Fruit fly (Drosophila melanogaster) whole organism, embryonic: ENCODE results near the gene NdufA3.

Source experiments
- BEAF-32 ChIP-seq: fragments of 200-800 bp; sonication (Bioruptor generic); optimal IDR thresholded peaks from 3 replicates; lab custom pipeline; 2017; ENCODE audit warnings: missing biosample characterization, missing genetic modification characterization, mild to moderate bottlenecking, moderate library complexity, missing genetic modification reagents
- CG10543 ChIP-seq: fragments of 200-800 bp; sonication (Bioruptor generic); optimal IDR thresholded peaks from 3 replicates; lab custom pipeline; 2017; ENCODE audit warnings: missing biosample characterization, mild to moderate bottlenecking, missing genetic modification characterization, moderate library complexity
- CG10979 ChIP-seq: fragments of 200-800 bp; sonication (Bioruptor generic); optimal IDR thresholded peaks from 2 replicates; lab custom pipeline; 2018; ENCODE audit warnings: missing biosample characterization, mild to moderate bottlenecking, missing genetic modification characterization, moderate library complexity
- CG11085 ChIP-seq: fragments of 200-800 bp; sonication (Bioruptor generic); IDR thresholded peaks from 2 replicates; pipeline ENCODE4 v1.3.6; 2022; ENCODE audit warnings: missing biosample characterization, missing genetic modification characterization
- CG12104 ChIP-seq: fragments of 200-800 bp; sonication (Bioruptor generic); optimal IDR thresholded peaks from 3 replicates; lab custom pipeline; 2016; ENCODE audit warnings: missing biosample characterization, missing genetic modification characterization
- CG12942 ChIP-seq: fragments of 200-800 bp; sonication (Bioruptor generic); optimal IDR thresholded peaks from 3 replicates; lab custom pipeline; 2016; ENCODE audit warnings: missing biosample characterization, missing genetic modification characterization
- CG13775 ChIP-seq: fragments of 200-800 bp; sonication (Bioruptor generic); optimal IDR thresholded peaks from 3 replicates; lab custom pipeline; 2017; ENCODE audit warnings: missing biosample characterization, mild to moderate bottlenecking, missing genetic modification characterization
- CG14014 ChIP-seq: fragments of 200-800 bp; sonication (Bioruptor generic); IDR thresholded peaks from 2 replicates; pipeline ENCODE4 v1.3.6; 2022; ENCODE audit warnings: missing biosample characterization, missing genetic modification characterization
- CG1602 ChIP-seq: fragments of 200-800 bp; sonication (Bioruptor generic); optimal IDR thresholded peaks from 3 replicates; lab custom pipeline; 2016; ENCODE audit warnings: missing biosample characterization, missing genetic modification characterization
- CG16815 ChIP-seq: fragments of 200-800 bp; sonication (Bioruptor generic); optimal IDR thresholded peaks from 3 replicates; lab custom pipeline; 2017; ENCODE audit warnings: missing biosample characterization, mild to moderate bottlenecking, missing genetic modification characterization
- CG16863 ChIP-seq: fragments of 200-800 bp; sonication (Bioruptor generic); optimal IDR thresholded peaks from 3 replicates; lab custom pipeline; 2016; ENCODE audit warnings: missing biosample characterization, missing genetic modification characterization
- CG2116 ChIP-seq: fragments of 200-800 bp; sonication (Bioruptor generic); optimal IDR thresholded peaks from 3 replicates; lab custom pipeline; 2018; ENCODE audit warnings: missing biosample characterization, mild to moderate bottlenecking, missing genetic modification characterization
- CG2199 ChIP-seq: fragments of 200-800 bp; sonication (Bioruptor generic); IDR thresholded peaks from 3 replicates; pipeline ENCODE4 v1.3.6; 2022; ENCODE audit warnings: missing biosample characterization, missing genetic modification characterization
- CG30431 ChIP-seq: fragments of 200-800 bp; sonication (Bioruptor generic); optimal IDR thresholded peaks from 2 replicates; lab custom pipeline; 2017; ENCODE audit warnings: missing biosample characterization, missing genetic modification characterization
- CG5953 ChIP-seq: fragments of 200-800 bp; sonication (Bioruptor generic); IDR thresholded peaks from 2 replicates; pipeline ENCODE4 v1.3.6; 2022; ENCODE audit warnings: missing biosample characterization, missing genetic modification characterization
- CG6683 ChIP-seq: fragments of 200-800 bp; sonication (Bioruptor generic); optimal IDR thresholded peaks from 2 replicates; lab custom pipeline; 2017; ENCODE audit warnings: missing biosample characterization, mild to moderate bottlenecking, missing genetic modification characterization, missing genetic modification reagents
- CG6791 ChIP-seq: fragments of 200-800 bp; sonication (Bioruptor generic); IDR thresholded peaks from 3 replicates; pipeline ENCODE4 v1.3.6; 2022; ENCODE audit warnings: missing biosample characterization, missing genetic modification characterization; ENCODE audit not compliant: partially characterized antibody
- CG6813 ChIP-seq: fragments of 200-800 bp; sonication (Bioruptor generic); optimal IDR thresholded peaks from 2 replicates; lab custom pipeline; 2017; ENCODE audit warnings: missing biosample characterization, missing genetic modification characterization, mild to moderate bottlenecking, moderate library complexity, missing genetic modification reagents
- CG8359 ChIP-seq: fragments of 200-800 bp; sonication (Bioruptor generic); optimal IDR thresholded peaks from 2 replicates; lab custom pipeline; 2017; ENCODE audit warnings: missing biosample characterization, mild to moderate bottlenecking, missing genetic modification characterization, borderline replicate concordance
- CG9609 ChIP-seq: fragments of 200-800 bp; sonication (Bioruptor generic); optimal IDR thresholded peaks from 3 replicates; lab custom pipeline; 2016; ENCODE audit warnings: missing biosample characterization, missing genetic modification characterization
- Dip3 ChIP-seq: fragments of 200-800 bp; sonication (Bioruptor generic); optimal IDR thresholded peaks from 3 replicates; lab custom pipeline; 2016; ENCODE audit warnings: missing biosample characterization, missing genetic modification characterization
- Dp ChIP-seq: fragments of 200-800 bp; sonication (Bioruptor generic); optimal IDR thresholded peaks from 2 replicates; lab custom pipeline; 2018; ENCODE audit warnings: missing biosample characterization, mild to moderate bottlenecking, missing genetic modification characterization, moderate library complexity
- Drgx ChIP-seq: fragments of 200-800 bp; sonication (Bioruptor generic); IDR thresholded peaks from 2 replicates; pipeline ENCODE4 v1.3.6; 2022; ENCODE audit warnings: missing biosample characterization, missing genetic modification characterization
- E2f2 ChIP-seq: fragments of 200-800 bp; sonication (Bioruptor generic); IDR thresholded peaks from 2 replicates; pipeline ENCODE4 v1.3.6; 2022; ENCODE audit warnings: missing biosample characterization, missing genetic modification characterization
- ERR ChIP-seq: fragments of 200-800 bp; sonication (Bioruptor generic); optimal IDR thresholded peaks from 2 replicates; lab custom pipeline; 2016; ENCODE audit warnings: missing biosample characterization, missing genetic modification characterization
- Ets97D ChIP-seq: fragments of 200-800 bp; sonication (Bioruptor generic); optimal IDR thresholded peaks from 3 replicates; lab custom pipeline; 2016; ENCODE audit warnings: missing biosample characterization, missing genetic modification characterization
- Jarid2 ChIP-seq: fragments of 200-800 bp; sonication (Bioruptor generic); optimal IDR thresholded peaks from 3 replicates; lab custom pipeline; 2017; ENCODE audit warnings: mild to moderate bottlenecking, missing biosample characterization, missing genetic modification reagents, missing genetic modification characterization
- MESR4 ChIP-seq: fragments of 200-800 bp; sonication (Bioruptor generic); optimal IDR thresholded peaks from 2 replicates; lab custom pipeline; 2018; ENCODE audit warnings: missing biosample characterization, mild to moderate bottlenecking, missing genetic modification characterization, moderate library complexity
- MTF-1 ChIP-seq: fragments of 200-800 bp; sonication (Bioruptor generic); optimal IDR thresholded peaks from 2 replicates; lab custom pipeline; 2018; ENCODE audit warnings: missing biosample characterization, mild to moderate bottlenecking, missing genetic modification characterization, borderline replicate concordance
- NK7.1 ChIP-seq: fragments of 200-800 bp; sonication (Bioruptor generic); optimal IDR thresholded peaks from 3 replicates; lab custom pipeline; 2016; ENCODE audit warnings: missing biosample characterization, missing genetic modification characterization
- Opbp ChIP-seq: fragments of 200-800 bp; sonication (Bioruptor generic); IDR thresholded peaks from 3 replicates; pipeline ENCODE4 v1.3.6; 2022; ENCODE audit warnings: missing biosample characterization, missing genetic modification characterization; ENCODE audit not compliant: partially characterized antibody
- Ravus ChIP-seq: fragments of 200-800 bp; sonication (Bioruptor generic); IDR thresholded peaks from 2 replicates; pipeline ENCODE4 v1.3.6; 2022; ENCODE audit warnings: missing biosample characterization, missing genetic modification characterization
- Scr ChIP-seq: fragments of 200-800 bp; sonication (Bioruptor generic); IDR thresholded peaks from 2 replicates; pipeline ENCODE4 v1.3.6; 2022; ENCODE audit warnings: missing biosample characterization, missing genetic modification characterization; ENCODE audit not compliant: partially characterized antibody
- Sry-δ ChIP-seq: fragments of 200-800 bp; sonication (Bioruptor generic); optimal IDR thresholded peaks from 2 replicates; lab custom pipeline; 2016; ENCODE audit warnings: missing biosample characterization, missing genetic modification characterization
- TFAM ChIP-seq: fragments of 200-800 bp; sonication (Bioruptor generic); optimal IDR thresholded peaks from 2 replicates; lab custom pipeline; 2017; ENCODE audit warnings: missing biosample characterization, missing genetic modification characterization, inconsistent platforms
- YL-1 ChIP-seq: fragments of 200-800 bp; sonication (Bioruptor generic); optimal IDR thresholded peaks from 3 replicates; lab custom pipeline; 2017; ENCODE audit warnings: missing biosample characterization, mild to moderate bottlenecking, missing genetic modification characterization
- ash1 ChIP-seq: fragments of 200-800 bp; sonication (Bioruptor generic); optimal IDR thresholded peaks from 2 replicates; lab custom pipeline; 2018; ENCODE audit warnings: missing biosample characterization, mild to moderate bottlenecking, missing genetic modification characterization
- bbx ChIP-seq: fragments of 200-800 bp; sonication (Bioruptor generic); IDR thresholded peaks from 2 replicates; pipeline ENCODE4 v1.3.6; 2022; ENCODE audit warnings: missing biosample characterization, missing genetic modification characterization; ENCODE audit not compliant: partially characterized antibody
- bowl ChIP-seq: fragments of 200-800 bp; sonication (Bioruptor generic); IDR thresholded peaks from 2 replicates; pipeline ENCODE4 v1.3.6; 2022; ENCODE audit warnings: missing biosample characterization, missing genetic modification characterization
- bsh ChIP-seq, 2 experiments: fragments of 200-800 bp; sonication (Bioruptor generic); optimal IDR thresholded peaks; 2 replicates each; lab custom pipeline; 2017 to 2018; ENCODE audit warnings: mild to moderate bottlenecking in 2 of 2, missing biosample characterization in 2 of 2, missing genetic modification characterization in 2 of 2, moderate library complexity in 1 of 2
- cad ChIP-seq: fragments of >200 bp; optimal IDR thresholded peaks from 2 replicates; lab custom pipeline; 2017; ENCODE audit warnings: missing biosample characterization, missing genetic modification characterization
- fd102C ChIP-seq: fragments of 200-800 bp; sonication (Bioruptor generic); optimal IDR thresholded peaks from 2 replicates; lab custom pipeline; 2018; ENCODE audit warnings: missing biosample characterization, mild to moderate bottlenecking, missing genetic modification characterization, moderate library complexity
- knrl ChIP-seq: fragments of 200-800 bp; sonication (Bioruptor generic); IDR thresholded peaks from 3 replicates; pipeline ENCODE4 v1.3.6; 2022; ENCODE audit warnings: missing biosample characterization, missing genetic modification characterization; ENCODE audit not compliant: partially characterized antibody
- lab ChIP-seq: fragments of 200-800 bp; sonication (Bioruptor generic); optimal IDR thresholded peaks from 3 replicates; lab custom pipeline; 2017; ENCODE audit warnings: missing biosample characterization, missing genetic modification characterization, mild to moderate bottlenecking, moderate library complexity, missing genetic modification reagents
- run ChIP-seq: fragments of 200-800 bp; sonication (Bioruptor generic); optimal IDR thresholded peaks from 3 replicates; lab custom pipeline; 2018; ENCODE audit warnings: missing biosample characterization, mild to moderate bottlenecking, missing genetic modification characterization
- seq ChIP-seq: fragments of 200-800 bp; sonication (Bioruptor generic); IDR thresholded peaks from 2 replicates; pipeline ENCODE4 v1.3.6; 2022; ENCODE audit warnings: missing biosample characterization, missing genetic modification characterization
- slp2 ChIP-seq: fragments of 200-800 bp; sonication (Bioruptor generic); optimal IDR thresholded peaks from 2 replicates; lab custom pipeline; 2016; ENCODE audit warnings: missing biosample characterization, missing genetic modification characterization
- tx ChIP-seq: fragments of 200-800 bp; sonication (Bioruptor generic); optimal IDR thresholded peaks from 2 replicates; lab custom pipeline; 2016; ENCODE audit warnings: missing biosample characterization, missing genetic modification characterization
- vfl ChIP-seq: fragments of 200-800 bp; sonication (Bioruptor generic); optimal IDR thresholded peaks from 2 replicates; lab custom pipeline; 2016; ENCODE audit warnings: missing biosample characterization, missing genetic modification characterization
- vnd ChIP-seq: fragments of 200-800 bp; sonication (Bioruptor generic); IDR thresholded peaks from 3 replicates; pipeline ENCODE4 v1.3.6; 2022; ENCODE audit warnings: missing biosample characterization, missing genetic modification characterization; ENCODE audit not compliant: partially characterized antibody
- wdn ChIP-seq: fragments of 200-800 bp; sonication (Bioruptor generic); IDR thresholded peaks from 2 replicates; pipeline ENCODE4 v1.3.6; 2022; ENCODE audit warnings: missing biosample characterization, missing genetic modification characterization

NdufA3 gene

DNA sequence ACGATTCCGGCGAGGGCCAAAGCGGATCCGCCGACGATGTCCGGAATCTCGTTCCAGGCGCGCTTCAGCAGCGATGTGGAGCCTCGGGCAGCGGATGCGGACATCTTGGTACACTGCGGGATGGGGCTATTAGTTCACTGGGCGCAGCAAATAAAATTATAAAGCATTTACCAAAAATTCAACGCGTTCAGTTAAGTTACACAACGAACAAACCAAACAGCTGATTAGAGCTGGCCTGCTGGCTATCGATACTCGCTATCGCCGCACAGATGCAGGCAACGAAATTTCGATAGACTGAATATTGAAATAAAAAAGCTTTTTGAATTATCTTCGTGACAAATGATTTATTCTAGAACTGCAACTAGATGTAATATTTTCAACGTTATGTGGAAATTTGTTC lies at the start of gene NdufA3 (continued):
- TF ChIP-seq CG11085 (GFP tag; lab: Robert Waterston, UW) (no peak), bsh (GFP tag; optimal IDR thresholded peaks at IDR 0.05; lab: Kevin White, UChicago) (no peak), fd102C (GFP tag; lab: Kevin White, UChicago) (no peak), CG1602 (no peak), lab (GFP tag; lab: Kevin White, UChicago) (no peak), Sry-δ (GFP tag; lab: Kevin White, UChicago) (peak; percentile 86), BEAF-32 (GFP tag; lab: Kevin White, UChicago) (peak; percentile 82), CG2199 (GFP tag; lab: Robert Waterston, UW) (no peak), Opbp (GFP tag; lab: Robert Waterston, UW) (peak; percentile 82), CG13775 (GFP tag; lab: Kevin White, UChicago) (no peak), CG10543 (GFP tag; lab: Kevin White, UChicago) (no peak), CG9609 (GFP tag; lab: Kevin White, UChicago) (no peak), CG5953 (GFP tag; lab: Robert Waterston, UW) (no peak), CG16815 (GFP tag; lab: Kevin White, UChicago) (no peak), slp2 (GFP tag; lab: Kevin White, UChicago) (no peak), MTF-1 (GFP tag; lab: Kevin White, UChicago) (no peak), CG2116 (peak; percentile 41), run (tag; lab: Kevin White, UChicago) (no peak), CG6683 (no peak), CG10979 (tag; lab: Kevin White, UChicago) (no peak), CG12942 (no peak), seq (GFP tag; lab: Robert Waterston, UW) (no peak), Ravus (GFP tag; lab: Robert Waterston, UW) (no peak), CG30431 (GFP tag; lab: Kevin White, UChicago) (no peak), CG14014 (GFP tag; lab: Robert Waterston, UW) (no peak), bowl (no peak), wdn (GFP tag; lab: Robert Waterston, UW) (no peak), NK7.1 (GFP tag; lab: Kevin White, UChicago) (no peak), Ets97D (no peak), Dp (peak; percentile 46), tx (GFP tag; lab: Kevin White, UChicago) (no peak), ERR (no peak), vnd (GFP tag; lab: Robert Waterston, UW) (peak; percentile 73), CG6791 (peak; percentile 87), CG8359 (GFP tag; lab: Kevin White, UChicago) (no peak), cad (GFP tag; lab: Kevin White, UChicago) (no peak), Drgx (GFP tag; lab: Robert Waterston, UW) (no peak), vfl (GFP tag; lab: Kevin White, UChicago) (no peak), CG12104 (GFP tag; lab: Kevin White, UChicago) (no peak), ash1 (GFP tag; lab: Kevin White, UChicago) (no peak), TFAM (no peak), CG16863 (GFP tag; lab: Kevin White, UChicago) (no peak), MESR4 (GFP tag; lab: Kevin White, UChicago) (peak; percentile 77), YL-1 (GFP tag; lab: Kevin White, UChicago) (peak; percentile 56), CG6813 (no peak), E2f2 (GFP tag; lab: Robert Waterston, UW) (peak; percentile 50), bbx (peak; percentile 83), Scr (GFP tag; lab: Robert Waterston, UW) (peak; percentile 83), knrl (GFP tag; lab: Robert Waterston, UW) (peak; percentile 78), Dip3 (no peak), Jarid2 (no peak)
